Fruit fly (Drosophila melanogaster) whole organism: ENCODE results near the gene tsl.

ENCODE experiments used
- CG8478 ChIP-seq: fragments of >200 bp; optimal IDR thresholded peaks from 2 replicates; lab custom pipeline; 2018; ENCODE audit warnings: inconsistent platforms
- Dll ChIP-seq: fragments of >200 bp; optimal IDR thresholded peaks from 2 replicates; lab custom pipeline; 2017
- EcR ChIP-seq, 2 experiments: fragments of >200 bp; optimal IDR thresholded peaks; 2 replicates each; lab custom pipeline; 2017; ENCODE audit warnings: missing biosample characterization in 2 of 2, missing genetic modification characterization in 2 of 2, missing genetic modification reagents in 2 of 2
- pan ChIP-seq: fragments of >200 bp; optimal IDR thresholded peaks from 2 replicates; lab custom pipeline; 2017
- psq ChIP-seq: fragments of >200 bp; optimal IDR thresholded peaks from 2 replicates; lab custom pipeline; 2017
- usp ChIP-seq: fragments of >200 bp; optimal IDR thresholded peaks from 2 replicates; lab custom pipeline; 2017; ENCODE audit warnings: missing biosample characterization, missing genetic modification characterization, mixed read lengths

The tsl gene

dm6 chr3R:21823076-21823475, 40.7 kb upstream of the tsl start:
- TF ChIP-seq EcR (GFP tag; optimal IDR thresholded peaks at IDR 0.05; lab: Kevin White, UChicago) = no peak
- TF ChIP-seq pan (lab: Kevin White, UChicago) = no peak

- TF ChIP-seq psq (lab: Kevin White, UChicago) = no peak
- TF ChIP-seq Dll (lab: Kevin White, UChicago) = no peak
- no peak for TF ChIP-seq pan (lab: Kevin White, UChicago)
- TF ChIP-seq usp (GFP tag; lab: Kevin White, UChicago) = no peak
- no peak for TF ChIP-seq EcR (GFP tag; optimal IDR thresholded peaks at IDR 0.05; lab: Kevin White, UChicago)
- no peak for TF ChIP-seq CG8478 (lab: Kevin White, UChicago)
Measured at dm6 chr3R:21822562-21822933, 40.2 kb upstream of the tsl start, which contains the start of gene CASK. TSS of gene CASK (minus strand) at chr3R:21822674.

- no peak for TF ChIP-seq pan (lab: Kevin White, UChicago)
- no peak for TF ChIP-seq psq (lab: Kevin White, UChicago)
- no peak for TF ChIP-seq CG8478 (lab: Kevin White, UChicago)
- no peak for TF ChIP-seq EcR (GFP tag; optimal IDR thresholded peaks at IDR 0.05; lab: Kevin White, UChicago)
- TF ChIP-seq Dll (lab: Kevin White, UChicago) = no peak
- no peak for TF ChIP-seq usp (GFP tag; lab: Kevin White, UChicago)
Measured at dm6 chr3R:21821684-21822561, 39.6 kb upstream of the tsl start.

- no peak for TF ChIP-seq CG8478 (lab: Kevin White, UChicago)
- TF ChIP-seq EcR (GFP tag; optimal IDR thresholded peaks at IDR 0.05; lab: Kevin White, UChicago) = no peak
- no peak for TF ChIP-seq usp (GFP tag; lab: Kevin White, UChicago)
- TF ChIP-seq pan (lab: Kevin White, UChicago) = no peak
- TF ChIP-seq psq (lab: Kevin White, UChicago) = no peak
- TF ChIP-seq Dll (lab: Kevin White, UChicago) = no peak
Measured at dm6 chr3R:21808622-21809347, 26.4 kb upstream of the tsl start.

- TF ChIP-seq usp (GFP tag; lab: Kevin White, UChicago) = no peak
- no peak for TF ChIP-seq Dll (lab: Kevin White, UChicago)
- no peak for TF ChIP-seq pan (lab: Kevin White, UChicago)
- no peak for TF ChIP-seq CG8478 (lab: Kevin White, UChicago)
- TF ChIP-seq EcR (GFP tag; optimal IDR thresholded peaks at IDR 0.05; lab: Kevin White, UChicago) = no peak
- TF ChIP-seq psq (lab: Kevin White, UChicago) = no peak
Measured at dm6 chr3R:21807264-21807663, 24.9 kb upstream of the tsl start.

- TF ChIP-seq pan (lab: Kevin White, UChicago) (no peak), CG8478 (lab: Kevin White, UChicago) (no peak), usp (GFP tag; lab: Kevin White, UChicago) (no peak), Dll (lab: Kevin White, UChicago) (no peak), psq (lab: Kevin White, UChicago) (no peak), EcR (GFP tag; optimal IDR thresholded peaks at IDR 0.05; lab: Kevin White, UChicago) (no peak)
Measured at dm6 chr3R:21793760-21794159, 11.4 kb upstream of the tsl start.

- TF ChIP-seq CG8478 (lab: Kevin White, UChicago) = no peak
- no peak for TF ChIP-seq psq (lab: Kevin White, UChicago)
- TF ChIP-seq usp (GFP tag; lab: Kevin White, UChicago) = no peak
- TF ChIP-seq Dll (lab: Kevin White, UChicago) = no peak
- TF ChIP-seq pan (lab: Kevin White, UChicago) = no peak
- no peak for TF ChIP-seq EcR (GFP tag; optimal IDR thresholded peaks at IDR 0.05; lab: Kevin White, UChicago)
Measured at dm6 chr3R:21790392-21790791, 8.1 kb upstream of the tsl start.

- TF ChIP-seq usp (GFP tag; lab: Kevin White, UChicago) = no peak
- no peak for TF ChIP-seq Dll (lab: Kevin White, UChicago)
- no peak for TF ChIP-seq EcR (GFP tag; optimal IDR thresholded peaks at IDR 0.05; lab: Kevin White, UChicago)
- no peak for TF ChIP-seq CG8478 (lab: Kevin White, UChicago)
- no peak for TF ChIP-seq pan (lab: Kevin White, UChicago)
- TF ChIP-seq psq (lab: Kevin White, UChicago) = no peak
Measured at dm6 chr3R:21781448-21781847, 888 bp downstream of the tsl start.

dm6 chr3R:21780086-21780485, 2.2 kb downstream of the tsl start:
- TF ChIP-seq psq (lab: Kevin White, UChicago) = no peak
- no peak for TF ChIP-seq EcR (GFP tag; optimal IDR thresholded peaks at IDR 0.05; lab: Kevin White, UChicago)
- no peak for TF ChIP-seq CG8478 (lab: Kevin White, UChicago)
- TF ChIP-seq Dll (lab: Kevin White, UChicago) = no peak
- TF ChIP-seq pan (lab: Kevin White, UChicago) = no peak
- no peak for TF ChIP-seq usp (GFP tag; lab: Kevin White, UChicago)

dm6 chr3R:21777660-21778059, 4.7 kb downstream of the tsl start, which contains the start of gene Polr1H:
TSS of gene Polr1H (minus strand) at chr3R:21777847.
- no peak for TF ChIP-seq Dll (lab: Kevin White, UChicago)

- TF ChIP-seq pan (lab: Kevin White, UChicago) = no peak
- TF ChIP-seq psq (lab: Kevin White, UChicago) = no peak
- TF ChIP-seq EcR (GFP tag; optimal IDR thresholded peaks at IDR 0.05; lab: Kevin White, UChicago) = no peak
- no peak for TF ChIP-seq CG8478 (lab: Kevin White, UChicago)
- no peak for TF ChIP-seq usp (GFP tag; lab: Kevin White, UChicago)
- no peak for TF ChIP-seq Dll (lab: Kevin White, UChicago)
Measured at dm6 chr3R:21775766-21776165, 6.6 kb downstream of the tsl start, which contains the start of the genes GABA-B-R2 and CG6800. TSS of gene GABA-B-R2 (minus strand) at chr3R:21775840. TSS of gene CG6800 (plus strand) at chr3R:21776138.
